Fruit fly (Drosophila melanogaster): ENCODE measurements around the gene CG13950.

DNA sequence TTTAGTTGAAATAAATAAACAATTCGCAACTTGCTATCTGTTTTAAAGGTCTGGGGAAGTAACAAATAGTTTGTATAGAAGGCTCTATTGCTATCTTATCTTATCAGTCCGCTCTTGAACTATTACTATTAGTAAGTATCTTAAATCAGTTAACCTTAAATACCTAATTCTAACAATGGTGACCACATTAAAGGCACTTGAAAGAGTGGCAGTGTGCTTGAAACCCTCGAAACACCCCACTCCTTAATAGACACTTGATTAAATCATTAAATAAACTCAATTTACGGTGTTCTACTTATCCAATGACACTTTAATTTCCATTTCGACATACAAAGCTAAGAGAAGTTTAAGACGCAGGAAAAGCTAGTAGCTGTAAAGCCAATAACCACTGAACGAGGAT is 21.2 kb upstream of the CG13950 start:
- no peak for TF ChIP-seq Sry-δ (GFP tag; optimal IDR thresholded peaks at IDR 0.05)
- TF ChIP-seq peb (GFP tag; IDR thresholded peaks at IDR 0.05), result no peak
- TF ChIP-seq hth (optimal IDR thresholded peaks at IDR 0.05), result no peak
- no peak for TF ChIP-seq Opbp (GFP tag; IDR thresholded peaks at IDR 0.05; ENCODE audit: partially characterized antibody)
- TF ChIP-seq CG7786 (GFP tag; optimal IDR thresholded peaks at IDR 0.05), result no peak
- no peak for TF ChIP-seq gfzf (GFP tag; optimal IDR thresholded peaks at IDR 0.05)
- TF ChIP-seq CkIIα-i1 (GFP tag; IDR thresholded peaks at IDR 0.05), result no peak
- TF ChIP-seq CG12299 (tag; optimal IDR thresholded peaks at IDR 0.05), result no peak
- no peak for TF ChIP-seq sens (GFP tag)

Measured in whole organism, embryonic.